Fruit fly (Drosophila melanogaster) whole organism, prepupa: ENCODE measurements around the gene Rsod.

Source experiments
- Blimp-1 ChIP-seq: fragments of 200-800 bp; sonication (Bioruptor generic); optimal IDR thresholded peaks from 3 replicates; lab custom pipeline; 2017; ENCODE audit warnings: missing biosample characterization, missing genetic modification characterization, mild to moderate bottlenecking, moderate library complexity, missing genetic modification reagents
- CG10631 ChIP-seq: fragments of 200-800 bp; sonication (Bioruptor generic); optimal IDR thresholded peaks from 2 replicates; lab custom pipeline; 2016; ENCODE audit warnings: missing biosample characterization, missing genetic modification characterization
- CG10669 ChIP-seq: fragments of 200-800 bp; sonication (Bioruptor generic); optimal IDR thresholded peaks from 3 replicates; lab custom pipeline; 2018; ENCODE audit warnings: missing biosample characterization, mild to moderate bottlenecking, missing genetic modification characterization, moderate library complexity
- CG11294 ChIP-seq: fragments of 200-800 bp; sonication (Bioruptor generic); IDR thresholded peaks from 2 replicates; pipeline ENCODE4 v1.3.6; 2022; ENCODE audit warnings: missing biosample characterization, missing genetic modification characterization
- CG11762 ChIP-seq: fragments of 200-800 bp; sonication (Bioruptor generic); optimal IDR thresholded peaks from 3 replicates; lab custom pipeline; 2016; ENCODE audit warnings: missing biosample characterization, missing genetic modification characterization; ENCODE audit not compliant: insufficient read depth
- CG11902 ChIP-seq: fragments of 200-800 bp; sonication (Bioruptor generic); optimal IDR thresholded peaks from 3 replicates; lab custom pipeline; 2016; ENCODE audit warnings: missing biosample characterization, missing genetic modification characterization
- CG15336 ChIP-seq: fragments of 200-800 bp; sonication (Bioruptor generic); IDR thresholded peaks from 2 replicates; pipeline ENCODE4 v1.3.6; 2022; ENCODE audit warnings: missing biosample characterization, missing genetic modification characterization
- CG1621 ChIP-seq: fragments of 200-800 bp; sonication (Bioruptor generic); optimal IDR thresholded peaks from 3 replicates; lab custom pipeline; 2018; ENCODE audit warnings: missing biosample characterization, mild to moderate bottlenecking, missing genetic modification characterization
- CG16779 ChIP-seq: fragments of 200-800 bp; sonication (Bioruptor generic); optimal IDR thresholded peaks from 3 replicates; lab custom pipeline; 2017; ENCODE audit warnings: missing biosample characterization, mild to moderate bottlenecking, missing genetic modification characterization
- CG3032 ChIP-seq: fragments of 200-800 bp; optimal IDR thresholded peaks from 2 replicates; lab custom pipeline; 2019; ENCODE audit warnings: missing biosample characterization, mild to moderate bottlenecking, missing genetic modification characterization, moderate library complexity
- CG32006 ChIP-seq: fragments of 200-800 bp; sonication (Bioruptor generic); optimal IDR thresholded peaks from 3 replicates; lab custom pipeline; 2017; ENCODE audit warnings: missing biosample characterization, mild to moderate bottlenecking, missing genetic modification characterization
- CG34406 ChIP-seq: fragments of 200-800 bp; sonication (Bioruptor generic); optimal IDR thresholded peaks from 3 replicates; lab custom pipeline; 2016; ENCODE audit warnings: missing biosample characterization, missing genetic modification characterization
- CG3919 ChIP-seq: fragments of 200-800 bp; sonication (Bioruptor generic); optimal IDR thresholded peaks from 3 replicates; lab custom pipeline; 2016; ENCODE audit warnings: missing biosample characterization, missing genetic modification characterization
- CG6276 ChIP-seq: fragments of 200-800 bp; sonication (Bioruptor generic); optimal IDR thresholded peaks from 2 replicates; lab custom pipeline; 2017; ENCODE audit warnings: missing biosample characterization, mild to moderate bottlenecking, missing genetic modification characterization
- CG6792 ChIP-seq: fragments of 200-800 bp; sonication (Bioruptor generic); optimal IDR thresholded peaks from 3 replicates; lab custom pipeline; 2016; ENCODE audit warnings: missing biosample characterization, missing genetic modification characterization
- CG6808 ChIP-seq: fragments of 200-800 bp; sonication (Bioruptor generic); optimal IDR thresholded peaks from 3 replicates; lab custom pipeline; 2017; ENCODE audit warnings: missing biosample characterization, missing genetic modification characterization, mild to moderate bottlenecking, moderate library complexity, missing genetic modification reagents
- CG6854 ChIP-seq: fragments of 200-800 bp; sonication (Bioruptor generic); optimal IDR thresholded peaks from 2 replicates; lab custom pipeline; 2017; ENCODE audit warnings: missing biosample characterization, mild to moderate bottlenecking, missing genetic modification characterization
- CG8119 ChIP-seq: fragments of 200-800 bp; sonication (Bioruptor generic); IDR thresholded peaks from 3 replicates; pipeline ENCODE4 v1.3.6; 2022; ENCODE audit warnings: missing biosample characterization, missing genetic modification characterization
- CG8319 ChIP-seq: fragments of 200-800 bp; sonication (Bioruptor generic); optimal IDR thresholded peaks from 3 replicates; lab custom pipeline; 2016; ENCODE audit warnings: missing biosample characterization, missing genetic modification characterization
- CG8632 ChIP-seq: fragments of 200-800 bp; sonication (Bioruptor generic); optimal IDR thresholded peaks from 3 replicates; lab custom pipeline; 2016; ENCODE audit warnings: missing biosample characterization, missing genetic modification characterization
- CG9139 ChIP-seq: fragments of 200-800 bp; sonication (Bioruptor generic); optimal IDR thresholded peaks from 3 replicates; lab custom pipeline; 2017; ENCODE audit warnings: missing biosample characterization, mild to moderate bottlenecking, missing genetic modification characterization
- Eip75B ChIP-seq: fragments of 200-800 bp; sonication (Bioruptor generic); optimal IDR thresholded peaks from 3 replicates; lab custom pipeline; 2016; ENCODE audit warnings: missing biosample characterization, missing genetic modification characterization
- Eip78C ChIP-seq: fragments of 200-800 bp; sonication (Bioruptor generic); peaks from one replicate; lab custom pipeline; 2016; ENCODE audit warnings: missing biosample characterization, missing genetic modification characterization
- Ets21C ChIP-seq: fragments of 200-800 bp; sonication (Bioruptor generic); optimal IDR thresholded peaks from 3 replicates; lab custom pipeline; 2016; ENCODE audit warnings: missing biosample characterization, missing genetic modification characterization
- Ets96B ChIP-seq: fragments of 200-800 bp; optimal IDR thresholded peaks from 2 replicates; lab custom pipeline; 2019; ENCODE audit warnings: missing biosample characterization, mild to moderate bottlenecking, missing genetic modification characterization, moderate library complexity
- Gug ChIP-seq: fragments of 200-800 bp; sonication (Bioruptor generic); IDR thresholded peaks from 2 replicates; pipeline ENCODE4 v1.3.6; 2022; ENCODE audit warnings: missing biosample characterization, missing genetic modification characterization
- Hr38 ChIP-seq: sonication (Bioruptor generic); optimal IDR thresholded peaks from 2 replicates; lab custom pipeline; 2016; ENCODE audit warnings: missing biosample characterization, missing genetic modification characterization
- Hr39 ChIP-seq: fragments of 200-800 bp; sonication (Bioruptor generic); optimal IDR thresholded peaks from 2 replicates; lab custom pipeline; 2016; ENCODE audit warnings: missing biosample characterization, missing genetic modification characterization
- Hr4 ChIP-seq: fragments of 200-800 bp; sonication (Bioruptor generic); optimal IDR thresholded peaks from 3 replicates; lab custom pipeline; 2016; ENCODE audit warnings: missing biosample characterization, missing genetic modification characterization
- Met ChIP-seq: fragments of 200-800 bp; sonication (Bioruptor generic); optimal IDR thresholded peaks from 3 replicates; lab custom pipeline; 2016; ENCODE audit warnings: missing biosample characterization, missing genetic modification characterization
- OdsH ChIP-seq: fragments of 200-800 bp; sonication (Bioruptor generic); optimal IDR thresholded peaks from 3 replicates; lab custom pipeline; 2016; ENCODE audit warnings: missing biosample characterization, missing genetic modification characterization
- Smox ChIP-seq: fragments of 200-800 bp; sonication (Bioruptor generic); optimal IDR thresholded peaks from 3 replicates; lab custom pipeline; 2016; ENCODE audit warnings: missing biosample characterization, missing genetic modification characterization
- Sox14 ChIP-seq: fragments of 200-800 bp; sonication (Bioruptor generic); optimal IDR thresholded peaks from 3 replicates; lab custom pipeline; 2016; ENCODE audit warnings: missing biosample characterization, missing genetic modification characterization
- Sox15 ChIP-seq: fragments of 200-800 bp; sonication (Bioruptor generic); optimal IDR thresholded peaks from 3 replicates; lab custom pipeline; 2016; ENCODE audit warnings: missing biosample characterization, missing genetic modification characterization
- achi ChIP-seq: fragments of 200-800 bp; sonication (Bioruptor generic); optimal IDR thresholded peaks from 3 replicates; lab custom pipeline; 2016; ENCODE audit warnings: missing biosample characterization, missing genetic modification characterization
- acj6 ChIP-seq: fragments of 200-800 bp; sonication (Bioruptor generic); optimal IDR thresholded peaks from 3 replicates; lab custom pipeline; 2016; ENCODE audit warnings: missing biosample characterization, missing genetic modification characterization
- cyc ChIP-seq: fragments of 200-800 bp; sonication (Bioruptor generic); optimal IDR thresholded peaks from 3 replicates; lab custom pipeline; 2016; ENCODE audit warnings: missing biosample characterization, missing genetic modification characterization
- dac ChIP-seq: fragments of 200-800 bp; sonication (Bioruptor generic); optimal IDR thresholded peaks from 2 replicates; lab custom pipeline; 2017; ENCODE audit warnings: missing biosample characterization, mild to moderate bottlenecking, missing genetic modification characterization
- dsx ChIP-seq: fragments of 200-800 bp; optimal IDR thresholded peaks from 3 replicates; lab custom pipeline; 2019; ENCODE audit warnings: missing biosample characterization, mild to moderate bottlenecking, missing genetic modification characterization, moderate library complexity; ENCODE audit not compliant: poor library complexity, severe bottlenecking
- esn ChIP-seq: fragments of 200-800 bp; sonication (Bioruptor generic); optimal IDR thresholded peaks from 2 replicates; lab custom pipeline; 2016; ENCODE audit warnings: missing biosample characterization, mild to moderate bottlenecking, missing genetic modification characterization, moderate library complexity
- fd59A ChIP-seq: fragments of 200-800 bp; sonication (Bioruptor generic); optimal IDR thresholded peaks from 2 replicates; lab custom pipeline; 2017; ENCODE audit warnings: missing biosample characterization, mild to moderate bottlenecking, missing genetic modification characterization, missing genetic modification reagents
- fd85E ChIP-seq: fragments of 200-800 bp; sonication (Bioruptor generic); optimal IDR thresholded peaks from 3 replicates; lab custom pipeline; 2016; ENCODE audit warnings: missing biosample characterization, missing genetic modification characterization
- fkh ChIP-seq: fragments of 200-800 bp; sonication (Bioruptor generic); optimal IDR thresholded peaks from 3 replicates; lab custom pipeline; 2017; ENCODE audit warnings: missing biosample characterization, mild to moderate bottlenecking, missing genetic modification characterization, moderate library complexity
- lz ChIP-seq: fragments of 200-800 bp; sonication (Bioruptor generic); optimal IDR thresholded peaks from 3 replicates; lab custom pipeline; 2016; ENCODE audit warnings: missing biosample characterization, missing genetic modification characterization
- net ChIP-seq: fragments of 200-800 bp; sonication (Bioruptor generic); optimal IDR thresholded peaks from 3 replicates; lab custom pipeline; 2016; ENCODE audit warnings: missing biosample characterization, missing genetic modification characterization
- pdm3 ChIP-seq: fragments of 200-800 bp; sonication (Bioruptor generic); optimal IDR thresholded peaks from 3 replicates; lab custom pipeline; 2016; ENCODE audit warnings: missing biosample characterization, missing genetic modification characterization
- salr ChIP-seq, 2 experiments: fragments of 200-800 bp; sonication (Bioruptor generic); optimal IDR thresholded peaks; 3 replicates each; lab custom pipeline; 2016 to 2018; ENCODE audit warnings: missing biosample characterization in 2 of 2, missing genetic modification characterization in 2 of 2, mild to moderate bottlenecking in 1 of 2
- svp ChIP-seq: fragments of 200-800 bp; sonication (Bioruptor generic); peaks from one replicate; lab custom pipeline; 2016; ENCODE audit warnings: missing biosample characterization, missing genetic modification characterization
- topi ChIP-seq: fragments of 200-800 bp; sonication (Bioruptor generic); optimal IDR thresholded peaks from 3 replicates; lab custom pipeline; 2016; ENCODE audit warnings: missing biosample characterization, missing genetic modification characterization
- vri ChIP-seq: fragments of 200-800 bp; sonication (Bioruptor generic); optimal IDR thresholded peaks from 3 replicates; lab custom pipeline; 2016; ENCODE audit warnings: missing biosample characterization, mild to moderate bottlenecking, missing genetic modification characterization

Gene Rsod

dm6 chr3R:30134063-30135047, 36.7 kb downstream of the Rsod start, which contains the start of gene Tpi:
TSS of gene Tpi (minus strand) at chr3R:30134599.
- TF ChIP-seq CG34406 (peak; percentile 55), Eip78C (GFP tag; lab: Kevin White, UChicago) (peak; percentile 38), CG6792 (GFP tag; lab: Kevin White, UChicago) (peak; percentile 50), CG8119 (GFP tag; lab: Robert Waterston, UW) (peak; percentile 63), acj6 (GFP tag; lab: Kevin White, UChicago) (peak; percentile 69), CG6808 (no peak), CG8319 (GFP tag; lab: Kevin White, UChicago) (peak; percentile 19), CG32006 (GFP tag; lab: Kevin White, UChicago) (peak; percentile 73), Hr38 (GFP tag; lab: Kevin White, UChicago) (no peak), CG3032 (no peak), CG3919 (GFP tag; lab: Kevin White, UChicago) (no peak), svp (GFP tag; lab: Kevin White, UChicago) (peak; percentile 93), fd59A (GFP tag; lab: Kevin White, UChicago) (no peak), CG8632 (GFP tag; lab: Kevin White, UChicago) (peak; percentile 34), CG16779 (tag; lab: Kevin White, UChicago) (peak; percentile 1), esn (GFP tag; lab: Kevin White, UChicago) (peak; percentile 70), CG11294 (no peak), dsx (no peak), CG6854 (GFP tag; lab: Kevin White, UChicago) (no peak), CG10631 (GFP tag; lab: Kevin White, UChicago) (peak; percentile 62), salr (GFP tag; optimal IDR thresholded peaks at IDR 0.05; lab: Kevin White, UChicago) (no peak), CG6276 (GFP tag; lab: Kevin White, UChicago) (no peak), Sox15 (GFP tag; lab: Kevin White, UChicago) (peak; percentile 27), fkh (GFP tag; lab: Kevin White, UChicago) (no peak), CG11902 (no peak), OdsH (GFP tag; lab: Kevin White, UChicago) (peak; percentile 73), CG1621 (tag; lab: Kevin White, UChicago) (peak; percentile 72), net (GFP tag; lab: Kevin White, UChicago) (peak; percentile 70), CG11762 (GFP tag; lab: Kevin White, UChicago) (no peak), Blimp-1 (GFP tag; lab: Kevin White, UChicago) (no peak), achi (no peak), Hr4 (GFP tag; lab: Kevin White, UChicago) (peak; percentile 86), Met (peak; percentile 47), Ets21C (GFP tag; lab: Kevin White, UChicago) (peak; percentile 54), CG10669 (GFP tag; lab: Kevin White, UChicago) (no peak), CG15336 (GFP tag; lab: Robert Waterston, UW) (peak; percentile 81), Hr39 (GFP tag; lab: Kevin White, UChicago) (peak; percentile 69), pdm3 (GFP tag; lab: Kevin White, UChicago) (peak; percentile 78), Gug (GFP tag; lab: Robert Waterston, UW) (no peak), CG9139 (GFP tag; lab: Kevin White, UChicago) (no peak), fd85E (no peak), topi (GFP tag; lab: Kevin White, UChicago) (peak; percentile 43), Sox14 (GFP tag; lab: Kevin White, UChicago) (peak; percentile 69), Ets96B (tag; lab: Kevin White, UChicago) (no peak), vri (GFP tag; lab: Kevin White, UChicago) (peak; percentile 53), lz (peak; percentile 65), dac (no peak), cyc (GFP tag; lab: Kevin White, UChicago) (no peak), Eip75B (peak; percentile 27), Smox (peak; percentile 66)
